Worm (Caenorhabditis elegans) whole organism, mixed stage, embryonic: ENCODE measurements around the gene txdc-17.

Experiments
- drap-1 ChIP-seq: fragments of 200-800 bp; sonication (Bioruptor generic); optimal IDR thresholded peaks from 3 replicates; lab custom pipeline; 2018; ENCODE audit warnings: mild to moderate bottlenecking, missing genetic modification characterization, missing compliant biosample characterization
- lsy-2 ChIP-seq: fragments of 150-350 bp; optimal IDR thresholded peaks from 2 replicates; lab custom pipeline; 2014; ENCODE audit warnings: missing biosample characterization, missing genetic modification characterization

- TF ChIP-seq drap-1 (GFP tag; lab: Kevin White, UChicago), result no peak
- TF ChIP-seq lsy-2 (tag; lab: Kevin White, UChicago), result no peak
Observed at ce11 chrIII:2817847-2818246, 16.6 kb upstream of the txdc-17 start.
